Fruit fly (Drosophila melanogaster) whole organism: ENCODE results near the gene CG9240.

ENCODE experiments used
- EcR ChIP-seq, 2 experiments: fragments of >200 bp; optimal IDR thresholded peaks; 2 replicates each; lab custom pipeline; 2017; ENCODE audit warnings: missing biosample characterization in 2 of 2, missing genetic modification characterization in 2 of 2, missing genetic modification reagents in 2 of 2
- psq ChIP-seq: fragments of >200 bp; optimal IDR thresholded peaks from 2 replicates; lab custom pipeline; 2017
- usp ChIP-seq: fragments of >200 bp; optimal IDR thresholded peaks from 2 replicates; lab custom pipeline; 2017; ENCODE audit warnings: missing biosample characterization, missing genetic modification characterization, mixed read lengths

DNA sequence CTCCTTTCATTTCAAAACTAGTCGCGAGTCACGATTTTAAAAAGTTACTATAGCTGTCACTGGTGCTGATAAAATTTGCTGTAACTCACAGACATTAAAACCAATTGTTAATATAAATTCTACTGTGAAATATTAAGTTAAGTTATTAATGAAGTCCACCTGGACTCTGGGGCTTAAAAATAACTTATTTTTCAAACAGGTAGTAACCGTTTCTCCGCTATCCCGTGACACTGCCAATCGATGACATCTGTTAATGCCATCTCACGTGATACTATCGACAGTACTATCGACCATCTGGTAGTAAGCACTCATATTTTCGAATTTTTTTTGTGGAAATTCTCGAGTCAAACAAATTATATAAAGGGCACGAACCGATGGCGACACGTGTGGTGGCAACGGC is 32.9 kb upstream of the CG9240 start, which contains the start of the genes CG12379 and MagR:
- no peak for TF ChIP-seq psq (lab: Kevin White, UChicago)
- no peak for TF ChIP-seq usp (GFP tag; lab: Kevin White, UChicago)
- TF ChIP-seq EcR (GFP tag; optimal IDR thresholded peaks at IDR 0.05; lab: Kevin White, UChicago): no peak
